Worm (Caenorhabditis elegans) whole organism, L3 larva: ENCODE results near the gene rps-3.

ENCODE experiments used
- elt-2 ChIP-seq: sonication (generic microtip); optimal IDR thresholded peaks from 2 replicates; lab custom pipeline; 2016; ENCODE audit warnings: missing genetic modification reagents, mild to moderate bottlenecking, missing genetic modification characterization, missing compliant biosample characterization
- lin-15B ChIP-seq: fragments of 150-350 bp; optimal IDR thresholded peaks from 2 replicates; lab custom pipeline; 2014; ENCODE audit warnings: missing biosample characterization, missing genetic modification characterization
- nhr-12 ChIP-seq: fragments of 150-350 bp; optimal IDR thresholded peaks from 2 replicates; lab custom pipeline; 2014; ENCODE audit warnings: missing biosample characterization, missing genetic modification characterization
- snpc-4 ChIP-seq: fragments of 150-350 bp; optimal IDR thresholded peaks from 2 replicates; lab custom pipeline; 2014; ENCODE audit warnings: missing biosample characterization, missing genetic modification characterization
- unc-62 ChIP-seq: fragments of 150-350 bp; sonication (generic microtip); optimal IDR thresholded peaks from 4 replicates; lab custom pipeline; 2014; ENCODE audit warnings: missing biosample characterization, missing genetic modification reagents, missing genetic modification characterization
- ztf-11 ChIP-seq: fragments of 150-350 bp; optimal IDR thresholded peaks from 2 replicates; lab custom pipeline; 2014; ENCODE audit warnings: missing biosample characterization, missing genetic modification characterization
- ztf-4 ChIP-seq: fragments of 150-350 bp; optimal IDR thresholded peaks from 2 replicates; lab custom pipeline; 2014; ENCODE audit warnings: missing biosample characterization, missing genetic modification characterization

DNA sequence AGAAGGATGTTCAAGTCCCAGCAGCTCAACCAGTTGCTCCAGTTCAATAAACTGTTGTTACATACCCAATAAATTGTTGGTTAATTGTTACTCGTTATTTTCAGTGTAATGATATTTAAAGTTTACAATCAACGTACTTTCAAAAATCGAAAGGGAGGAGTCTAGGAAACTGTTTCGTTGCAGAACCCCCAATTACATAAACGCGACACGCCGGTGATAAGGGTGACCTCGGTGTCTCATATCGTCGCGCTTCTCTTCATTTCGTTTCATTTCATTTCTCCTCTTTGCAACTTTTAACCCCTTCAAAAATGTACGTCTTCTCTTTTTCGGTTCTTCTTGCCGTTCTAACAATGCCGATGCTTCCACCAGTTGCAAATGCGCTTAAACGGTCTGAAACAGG is 1.3 kb downstream of the rps-3 start, which contains the start of gene C23G10.2:
- TF ChIP-seq elt-2 (tag; lab: Kevin White, UChicago), result peak; percentile 18
- no peak for TF ChIP-seq snpc-4
- no peak for TF ChIP-seq unc-62 (GFP tag; lab: Kevin White, UChicago)
- no peak for TF ChIP-seq lin-15B (tag; lab: Kevin White, UChicago)
- no peak for TF ChIP-seq ztf-11 (tag; lab: Kevin White, UChicago)
- TF ChIP-seq nhr-12 (tag; lab: Kevin White, UChicago), result no peak
- no peak for TF ChIP-seq ztf-4 (tag; lab: Kevin White, UChicago)
